Fruit fly (Drosophila melanogaster) whole organism, pupa: ENCODE results near the gene Lcp65Ag2.

Experiments used
- CG13204 ChIP-seq: fragments of 200-800 bp; sonication (Bioruptor generic); optimal IDR thresholded peaks from 2 replicates; lab custom pipeline; 2018; ENCODE audit warnings: missing biosample characterization, mild to moderate bottlenecking, missing genetic modification characterization, moderate library complexity
- CG32121 ChIP-seq: fragments of 200-800 bp; sonication (Bioruptor generic); IDR thresholded peaks from 2 replicates; pipeline ENCODE4 v1.3.6; 2022; ENCODE audit warnings: missing biosample characterization, missing genetic modification characterization
- CG8159 ChIP-seq: fragments of 200-800 bp; sonication (Bioruptor generic); optimal IDR thresholded peaks from 3 replicates; lab custom pipeline; 2018; ENCODE audit warnings: missing biosample characterization, mild to moderate bottlenecking, missing genetic modification characterization, moderate library complexity
- EcR ChIP-seq: fragments of 200-800 bp; sonication (Bioruptor generic); optimal IDR thresholded peaks from 3 replicates; lab custom pipeline; 2019; ENCODE audit warnings: missing biosample characterization, missing genetic modification characterization, mild to moderate bottlenecking, moderate library complexity, missing genetic modification reagents
- Snoo ChIP-seq: fragments of 200-800 bp; sonication (Bioruptor generic); optimal IDR thresholded peaks from 3 replicates; lab custom pipeline; 2017; ENCODE audit warnings: missing biosample characterization, mild to moderate bottlenecking, missing genetic modification characterization, inconsistent platforms

DNA sequence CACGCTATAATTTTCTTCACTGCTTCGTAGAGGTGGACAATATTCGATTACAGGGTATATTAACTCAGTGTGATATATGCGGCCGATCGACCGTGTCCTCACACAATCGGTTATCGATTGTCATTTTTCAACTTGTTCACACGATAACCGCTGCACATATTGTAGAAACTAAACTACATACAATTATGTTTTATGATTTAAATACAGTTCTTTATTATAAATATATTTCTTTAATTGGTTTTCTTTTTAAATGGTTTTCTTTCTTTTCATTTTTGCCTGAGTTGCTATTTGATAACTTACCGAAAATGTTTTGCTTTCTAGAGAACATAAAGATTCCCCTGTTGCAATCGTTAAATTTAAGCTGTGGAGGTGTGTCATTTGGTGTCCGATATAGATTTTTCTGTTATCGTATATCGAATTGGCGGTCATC, 40.4 kb upstream of the Lcp65Ag2 start, which contains the start of the genes fmt and CG7376:
- no peak for TF ChIP-seq EcR
- no peak for TF ChIP-seq CG13204 (GFP tag; lab: Kevin White, UChicago)
- TF ChIP-seq CG8159: no peak
- TF ChIP-seq CG32121: no peak
- no peak for TF ChIP-seq Snoo (tag; lab: Kevin White, UChicago)
